Worm (Caenorhabditis elegans): ENCODE data around the gene cbd-1.

- TF ChIP-seq sox-4 (tag; optimal IDR thresholded peaks at IDR 0.05) (no peak), pqm-1 (tag; optimal IDR thresholded peaks at IDR 0.05) (no peak), ama-1 (optimal IDR thresholded peaks at IDR 0.05) (no peak), mec-3 (tag; optimal IDR thresholded peaks at IDR 0.05; ENCODE audit: borderline replicate concordance) (no peak), hlh-15 (tag; optimal IDR thresholded peaks at IDR 0.05) (no peak), ceh-22 (tag; optimal IDR thresholded peaks at IDR 0.05) (no peak), K09A11.1 (tag; optimal IDR thresholded peaks at IDR 0.05; ENCODE audit: insufficient read depth) (no peak), zip-5 (tag; optimal IDR thresholded peaks at IDR 0.05) (no peak), dve-1 (tag; optimal IDR thresholded peaks at IDR 0.05) (no peak)
These were observed 30.6 kb downstream of the cbd-1 start, which contains the start of the genes memi-3 and cyp-31A2 for ce11 chrIV:11403288-11403991.
